Worm (Caenorhabditis elegans) whole organism, L1 larva: ENCODE measurements around the gene spo-11.
A peak's percentile ranks its signal among the peaks of the same experiment; 100 is the strongest.

ENCODE experiments used
- C04F5.9 ChIP-seq: sonication (generic microtip); optimal IDR thresholded peaks from 2 replicates; lab custom pipeline; 2016; ENCODE audit warnings: missing genetic modification characterization, missing compliant biosample characterization
- F16B12.6 ChIP-seq: fragments of 150-350 bp; optimal IDR thresholded peaks from 2 replicates; lab custom pipeline; 2014; ENCODE audit warnings: missing biosample characterization, missing genetic modification characterization
- Y116A8C.19 ChIP-seq: sonication (generic microtip); optimal IDR thresholded peaks from 2 replicates; lab custom pipeline; 2016; ENCODE audit warnings: missing compliant biosample characterization, missing genetic modification characterization, borderline replicate concordance
- aly-2 ChIP-seq: fragments of 150-350 bp; optimal IDR thresholded peaks from 2 replicates; lab custom pipeline; 2014; ENCODE audit warnings: missing biosample characterization, missing genetic modification characterization
- ama-1 ChIP-seq: fragments of 150-350 bp; optimal IDR thresholded peaks from 2 replicates; lab custom pipeline; 2014
- ceh-8 ChIP-seq: fragments of 200-800 bp; sonication (Bioruptor generic); optimal IDR thresholded peaks from 2 replicates; lab custom pipeline; 2018; ENCODE audit warnings: mild to moderate bottlenecking, missing genetic modification characterization, moderate library complexity, missing compliant biosample characterization
- ceh-88 ChIP-seq: fragments of 200-800 bp; sonication (Bioruptor generic); IDR thresholded peaks from 2 replicates; pipeline ENCODE4 v1.3.6; 2022; ENCODE audit warnings: missing genetic modification characterization, missing compliant biosample characterization
- dsc-1 ChIP-seq: sonication (generic microtip); optimal IDR thresholded peaks from 2 replicates; lab custom pipeline; 2016; ENCODE audit warnings: mild to moderate bottlenecking, missing genetic modification characterization, missing compliant biosample characterization
- efl-1 ChIP-seq, 4 experiments: fragments of 150-350 bp; optimal IDR thresholded peaks in 3 of 4; peaks in 1 of 4; 1 replicate in 1 of 4; 2 replicates in 3 of 4; lab custom pipeline; 2014; ENCODE audit warnings: missing biosample characterization in 2 of 4, missing genetic modification characterization in 2 of 4, missing genetic modification reagents in 2 of 4
- egl-27 ChIP-seq, 2 experiments: fragments of 150-350 bp in 1 of 2; sonication (generic microtip); optimal IDR thresholded peaks; 3 replicates each; lab custom pipeline; 2017 to 2018; ENCODE audit warnings: missing biosample characterization in 2 of 2, missing genetic modification characterization in 2 of 2, missing genetic modification reagents in 2 of 2
- fkh-4 ChIP-seq: sonication (generic microtip); optimal IDR thresholded peaks from 2 replicates; lab custom pipeline; 2016; ENCODE audit warnings: missing compliant biosample characterization, missing genetic modification characterization, borderline replicate concordance
- hpl-2 ChIP-seq: fragments of 150-350 bp; optimal IDR thresholded peaks from 2 replicates; lab custom pipeline; 2014; ENCODE audit warnings: missing biosample characterization, missing genetic modification reagents, missing genetic modification characterization
- lir-3 ChIP-seq: sonication (generic microtip); optimal IDR thresholded peaks from 2 replicates; lab custom pipeline; 2016; ENCODE audit warnings: mild to moderate bottlenecking, missing genetic modification characterization, moderate library complexity, missing compliant biosample characterization; ENCODE audit not compliant: poor library complexity
- lsy-2 ChIP-seq, 2 experiments: fragments of 150-350 bp; optimal IDR thresholded peaks; 2 replicates each; lab custom pipeline; 2014; ENCODE audit warnings: missing biosample characterization in 2 of 2, missing genetic modification characterization in 2 of 2
- nhr-85 ChIP-seq: sonication (generic microtip); peaks from one replicate; lab custom pipeline; 2016; ENCODE audit warnings: missing genetic modification characterization, inconsistent platforms, missing compliant biosample characterization
- nhr-90 ChIP-seq: sonication (generic microtip); optimal IDR thresholded peaks from 2 replicates; lab custom pipeline; 2016; ENCODE audit warnings: mild to moderate bottlenecking, missing genetic modification characterization, missing compliant biosample characterization; ENCODE audit not compliant: poor library complexity
- rnt-1 ChIP-seq: sonication (generic microtip); optimal IDR thresholded peaks from 2 replicates; lab custom pipeline; 2016; ENCODE audit warnings: mild to moderate bottlenecking, missing genetic modification characterization, moderate library complexity, missing compliant biosample characterization
- skn-1 ChIP-seq: fragments of 150-350 bp; optimal IDR thresholded peaks from 2 replicates; lab custom pipeline; 2014; ENCODE audit warnings: missing biosample characterization, missing genetic modification characterization
- snu-23 ChIP-seq: sonication (generic microtip); optimal IDR thresholded peaks from 2 replicates; lab custom pipeline; 2016; ENCODE audit warnings: missing genetic modification characterization, missing compliant biosample characterization
- swsn-7 ChIP-seq: sonication (generic microtip); optimal IDR thresholded peaks from 2 replicates; lab custom pipeline; 2016; ENCODE audit warnings: missing genetic modification characterization, missing compliant biosample characterization
- unc-130 ChIP-seq: fragments of 150-350 bp; optimal IDR thresholded peaks from 2 replicates; lab custom pipeline; 2017; ENCODE audit warnings: missing biosample characterization, missing genetic modification characterization, inconsistent platforms
- unc-30 ChIP-seq: sonication (generic microtip); optimal IDR thresholded peaks from 2 replicates; lab custom pipeline; 2017; ENCODE audit warnings: missing biosample characterization, missing genetic modification characterization
- xbp-1 ChIP-seq: sonication (generic microtip); optimal IDR thresholded peaks from 2 replicates; lab custom pipeline; 2016; ENCODE audit warnings: missing genetic modification characterization, missing compliant biosample characterization
- ztf-4 ChIP-seq: fragments of 150-350 bp; optimal IDR thresholded peaks from 2 replicates; lab custom pipeline; 2014; ENCODE audit warnings: missing biosample characterization, missing genetic modification characterization

The spo-11 gene

DNA sequence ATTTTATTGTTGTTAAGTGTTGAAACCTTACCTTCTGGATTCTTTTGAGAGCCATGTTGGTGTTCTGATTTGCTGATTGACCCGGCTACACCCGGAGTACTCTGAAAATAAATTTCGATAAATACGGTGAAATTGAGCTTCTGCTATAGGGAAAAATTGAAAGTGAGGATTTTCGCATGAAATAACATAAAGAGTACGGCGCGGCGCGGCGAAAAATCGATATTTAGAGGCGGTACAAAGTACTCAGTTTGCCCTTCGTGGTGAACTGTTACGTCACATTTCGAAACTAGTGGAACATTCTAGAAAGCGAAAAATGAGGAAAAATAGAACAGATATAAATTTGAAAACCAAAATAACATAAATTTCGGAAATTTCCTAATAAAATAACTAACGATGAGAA is 42.5 kb downstream of the spo-11 start, which contains the start of gene let-70:
TSS of gene let-70 (minus strand) at position 101 of the 400 bp plus-strand sequence.
- TF ChIP-seq skn-1 (tag; lab: Kevin White, UChicago) (peak; percentile 23), F16B12.6 (tag; lab: Kevin White, UChicago) (no peak)

DNA sequence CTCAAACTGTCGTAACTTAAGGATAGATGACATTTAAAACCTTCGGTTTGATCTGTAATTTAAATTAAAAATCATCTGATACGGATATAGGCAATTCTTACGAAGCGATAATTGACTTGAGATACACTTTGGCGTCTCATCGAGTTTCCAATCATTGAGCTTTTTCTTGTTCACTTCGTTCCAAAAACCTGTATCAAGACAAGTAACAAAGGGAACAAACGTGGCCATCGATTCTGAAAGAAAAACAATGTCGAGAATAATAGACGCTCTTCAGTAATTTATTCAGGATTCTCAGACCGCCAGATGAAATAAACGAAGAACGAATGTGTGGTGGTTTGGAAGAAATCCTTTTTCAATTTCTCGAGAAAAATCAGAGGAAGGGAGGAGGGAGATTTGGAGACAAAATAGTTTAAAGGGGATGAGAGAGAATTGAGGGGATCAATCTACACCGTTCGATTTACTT is 43.8 kb downstream of the spo-11 start, which contains the start of gene atg-7:
TSS of gene atg-7 (minus strand) at position 233 of the 463 bp plus-strand sequence.
- peak in 1 of 2 experiments; percentile 4 for TF ChIP-seq lsy-2 (tag; optimal IDR thresholded peaks at IDR 0.05; lab: Kevin White, UChicago)
- TF ChIP-seq nhr-85 (tag; lab: Kevin White, UChicago): peak; percentile 69
- peak; percentile 10 for TF ChIP-seq rnt-1 (tag; lab: Kevin White, UChicago)
- peak; percentile 22 for TF ChIP-seq aly-2 (tag; lab: Kevin White, UChicago)
- peak; percentile 25 for TF ChIP-seq dsc-1 (tag; lab: Kevin White, UChicago)
- peak; percentile 21 for TF ChIP-seq ceh-8 (GFP tag; lab: Kevin White, UChicago)
- peak; percentile 14 for TF ChIP-seq xbp-1 (tag; lab: Kevin White, UChicago)
- no peak for TF ChIP-seq Y116A8C.19 (tag; lab: Kevin White, UChicago)
- TF ChIP-seq ama-1 (lab: Kevin White, UChicago): peak; percentile 90
- TF ChIP-seq egl-27 (tag; optimal IDR thresholded peaks at IDR 0.05; lab: Kevin White, UChicago): no peak
- peak; percentile 9 for TF ChIP-seq snu-23 (GFP tag; lab: Kevin White, UChicago)
- TF ChIP-seq swsn-7 (tag; lab: Kevin White, UChicago): no peak
- no peak for TF ChIP-seq fkh-4 (tag; lab: Kevin White, UChicago)
- TF ChIP-seq efl-1 (optimal IDR thresholded peaks at IDR 0.05; lab: Kevin White, UChicago): peak; percentile 6 to 7
- peak in 1 of 2 experiments; percentile 67 for TF ChIP-seq efl-1 (GFP tag; optimal IDR thresholded peaks at IDR 0.05 in 1 of 2; lab: Kevin White, UChicago)
- TF ChIP-seq lir-3: peak; percentile 13
- peak; percentile 12 for TF ChIP-seq ztf-4 (tag; lab: Kevin White, UChicago)
- TF ChIP-seq nhr-90 (tag; lab: Kevin White, UChicago): peak; percentile 5

DNA sequence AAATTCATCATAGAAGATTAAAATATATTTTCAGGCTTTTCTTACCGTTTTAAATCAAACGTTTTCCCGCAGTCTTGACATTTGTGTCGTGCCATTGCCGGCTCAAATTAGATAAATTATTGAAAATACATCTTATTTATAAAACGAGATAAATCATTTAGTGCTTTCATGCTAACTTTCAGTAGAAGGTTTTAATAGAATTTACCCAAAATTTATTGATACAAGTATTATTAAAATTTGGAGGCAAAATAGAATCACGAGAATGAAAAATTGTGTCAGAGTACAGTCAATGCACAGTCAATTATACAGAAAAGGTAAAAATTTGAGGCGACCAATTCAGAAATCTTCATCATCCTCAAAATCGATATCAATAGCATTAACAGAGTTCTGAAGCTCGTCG is 46.2 kb downstream of the spo-11 start, which contains the start of gene Y5F2A.4:
TSS of gene Y5F2A.4 (minus strand) at position 101 of the 400 bp plus-strand sequence.
- no peak for TF ChIP-seq unc-130
- TF ChIP-seq ceh-88 (GFP tag; lab: Robert Waterston, UW): no peak
- TF ChIP-seq fkh-4 (tag; lab: Kevin White, UChicago): no peak
- no peak for TF ChIP-seq hpl-2 (GFP tag; lab: Kevin White, UChicago)
- TF ChIP-seq C04F5.9 (tag; lab: Kevin White, UChicago): no peak
- TF ChIP-seq unc-30 (tag; lab: Kevin White, UChicago): no peak
- TF ChIP-seq ceh-8 (GFP tag; lab: Kevin White, UChicago): no peak
